Worm (Caenorhabditis elegans): ENCODE data around the gene col-115.

ce11 chrIV:8006161-8006560 is 17.7 kb downstream of the col-115 start:
- TF ChIP-seq dao-5 (tag; optimal IDR thresholded peaks at IDR 0.05): no peak
- no peak for TF ChIP-seq W03F9.2 (tag; optimal IDR thresholded peaks at IDR 0.05)
